Fruit fly (Drosophila melanogaster) whole organism, pupa: Measurements from ENCODE around the gene Rdh.

Experiments used
- CG10348 ChIP-seq: fragments of 200-800 bp; sonication (Bioruptor generic); IDR thresholded peaks from 2 replicates; pipeline ENCODE4 v1.3.6; 2022; ENCODE audit warnings: missing biosample characterization, missing genetic modification characterization
- CG12605 ChIP-seq: fragments of 200-800 bp; sonication (Bioruptor generic); IDR thresholded peaks from 2 replicates; pipeline ENCODE4 v1.3.6; 2022; ENCODE audit warnings: missing biosample characterization, missing genetic modification characterization
- CG13204 ChIP-seq: fragments of 200-800 bp; sonication (Bioruptor generic); optimal IDR thresholded peaks from 2 replicates; lab custom pipeline; 2018; ENCODE audit warnings: missing biosample characterization, mild to moderate bottlenecking, missing genetic modification characterization, moderate library complexity
- CG15710 ChIP-seq: fragments of 200-800 bp; sonication (Bioruptor generic); optimal IDR thresholded peaks from 2 replicates; lab custom pipeline; 2018; ENCODE audit warnings: missing biosample characterization, mild to moderate bottlenecking, missing genetic modification characterization, moderate library complexity
- CG34367 ChIP-seq: fragments of 200-800 bp; sonication (Bioruptor generic); optimal IDR thresholded peaks from 2 replicates; lab custom pipeline; 2018; ENCODE audit warnings: missing biosample characterization, mild to moderate bottlenecking, missing genetic modification characterization
- CG4496 ChIP-seq: fragments of 200-800 bp; sonication (Bioruptor generic); IDR thresholded peaks from 3 replicates; pipeline ENCODE4 v1.3.6; 2022; ENCODE audit warnings: missing biosample characterization, missing genetic modification characterization
- CG8159 ChIP-seq: fragments of 200-800 bp; sonication (Bioruptor generic); optimal IDR thresholded peaks from 3 replicates; lab custom pipeline; 2018; ENCODE audit warnings: missing biosample characterization, mild to moderate bottlenecking, missing genetic modification characterization, moderate library complexity
- CG8301 ChIP-seq: fragments of 200-800 bp; sonication (Bioruptor generic); optimal IDR thresholded peaks from 2 replicates; lab custom pipeline; 2018; ENCODE audit warnings: missing biosample characterization, mild to moderate bottlenecking, missing genetic modification characterization
- CG9948 ChIP-seq: fragments of 200-800 bp; sonication (Bioruptor generic); optimal IDR thresholded peaks from 2 replicates; lab custom pipeline; 2018; ENCODE audit warnings: missing biosample characterization, mild to moderate bottlenecking, missing genetic modification characterization, moderate library complexity
- D1 ChIP-seq: fragments of 200-800 bp; sonication (Bioruptor generic); optimal IDR thresholded peaks from 2 replicates; lab custom pipeline; 2018; ENCODE audit warnings: missing biosample characterization, mild to moderate bottlenecking, missing genetic modification characterization, moderate library complexity
- EcR ChIP-seq: fragments of 200-800 bp; sonication (Bioruptor generic); optimal IDR thresholded peaks from 3 replicates; lab custom pipeline; 2019; ENCODE audit warnings: missing biosample characterization, missing genetic modification characterization, mild to moderate bottlenecking, moderate library complexity, missing genetic modification reagents
- Pif1B ChIP-seq: fragments of 200-800 bp; sonication (Bioruptor generic); optimal IDR thresholded peaks from 3 replicates; lab custom pipeline; 2016; ENCODE audit warnings: missing biosample characterization, missing genetic modification characterization
- Snoo ChIP-seq: fragments of 200-800 bp; sonication (Bioruptor generic); optimal IDR thresholded peaks from 3 replicates; lab custom pipeline; 2017; ENCODE audit warnings: missing biosample characterization, mild to moderate bottlenecking, missing genetic modification characterization, inconsistent platforms
- gl ChIP-seq: fragments of 200-800 bp; sonication (Bioruptor generic); optimal IDR thresholded peaks from 2 replicates; lab custom pipeline; 2018; ENCODE audit warnings: missing biosample characterization, mild to moderate bottlenecking, missing genetic modification characterization

DNA sequence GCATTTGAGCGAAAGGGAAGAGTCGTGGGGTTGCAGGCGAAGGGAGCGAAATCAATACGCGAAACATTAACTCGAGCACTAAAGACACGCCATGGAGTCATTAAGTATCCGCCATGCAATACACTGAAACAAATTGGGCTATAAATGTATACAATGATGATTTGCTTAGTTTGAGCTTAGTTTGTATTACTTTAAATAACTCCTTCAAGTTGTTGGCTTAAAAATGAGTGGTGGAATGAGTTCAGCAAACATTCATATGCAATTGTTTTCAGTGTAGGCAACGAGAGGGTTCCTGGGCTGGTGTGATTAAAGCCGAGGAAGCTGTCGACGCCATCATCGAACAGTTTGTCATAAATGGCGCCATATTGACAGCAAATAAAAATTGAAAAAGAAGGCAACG lies 27.6 kb upstream of the Rdh start:
- TF ChIP-seq D1 (no peak), CG4496 (GFP tag; lab: Robert Waterston, UW) (no peak), CG12605 (GFP tag; lab: Robert Waterston, UW) (no peak), CG10348 (GFP tag; lab: Robert Waterston, UW) (no peak), CG15710 (no peak), CG8159 (no peak), Pif1B (GFP tag; lab: Kevin White, UChicago) (no peak), CG34367 (tag; lab: Kevin White, UChicago) (no peak), CG13204 (no peak), CG8301 (tag; lab: Kevin White, UChicago) (no peak), gl (no peak), Snoo (no peak), CG9948 (tag; lab: Kevin White, UChicago) (no peak), EcR (GFP tag; lab: Kevin White, UChicago) (no peak)
